Fruit fly (Drosophila melanogaster): ENCODE results near the gene Tom40.

Gene Tom40

DNA sequence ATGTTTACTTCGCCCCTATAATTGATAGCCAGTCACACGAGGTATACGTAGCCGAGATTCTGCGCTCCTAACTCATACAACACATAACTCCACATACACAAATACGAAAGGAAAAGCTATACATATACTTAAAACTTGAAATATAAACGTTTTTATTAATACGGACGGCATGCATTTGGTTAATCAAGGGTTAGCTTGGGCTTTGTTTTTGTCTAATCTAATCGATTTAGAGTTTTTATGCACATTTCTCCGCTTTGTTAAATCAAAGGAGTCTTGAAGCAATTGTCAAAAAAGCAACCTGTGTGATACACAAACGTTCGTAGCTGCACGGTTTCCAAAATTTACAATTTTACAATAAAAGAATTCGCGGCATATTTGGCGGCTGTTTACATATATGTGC lies at the start of gene Tom40:
Gene Tom40, plus strand, starts transcription at position 301 of the 400 bp plus-strand sequence.
- TF ChIP-seq fd59A (GFP tag; optimal IDR thresholded peaks at IDR 0.05) (no peak), CG4318 (GFP tag; optimal IDR thresholded peaks at IDR 0.05) (no peak), fkh (GFP tag; optimal IDR thresholded peaks at IDR 0.05) (no peak), svp (GFP tag) (no peak), Eip78C (GFP tag) (no peak)

DNA sequence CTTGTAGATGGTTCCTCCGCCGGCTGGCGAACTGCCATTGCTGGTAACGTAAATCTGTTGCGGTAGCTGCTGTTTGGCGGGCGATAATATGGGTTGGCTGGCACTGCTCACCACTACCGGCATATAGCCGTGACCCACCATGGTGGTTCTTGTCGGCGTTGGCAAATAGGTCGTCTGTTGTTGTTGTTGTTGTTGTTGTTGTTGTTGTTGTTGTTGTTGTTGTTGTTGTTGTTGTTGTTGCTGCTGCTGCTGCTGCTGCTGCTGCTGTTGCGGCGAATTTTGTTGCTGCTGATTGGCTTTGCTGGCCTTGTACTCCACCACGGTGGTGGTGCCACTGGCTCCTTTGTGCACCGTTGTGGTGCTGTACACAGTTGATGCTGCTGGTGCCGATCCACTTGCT lies 47.8 kb upstream of the Tom40 start:
- no peak for TF ChIP-seq Smox (GFP tag; optimal IDR thresholded peaks at IDR 0.05)
- TF ChIP-seq CG7368 (GFP tag; optimal IDR thresholded peaks at IDR 0.05): no peak
- TF ChIP-seq CG10631 (GFP tag; optimal IDR thresholded peaks at IDR 0.05): no peak
- no peak for TF ChIP-seq Sox102F (GFP tag; optimal IDR thresholded peaks at IDR 0.05)
- no peak for TF ChIP-seq CG32006 (GFP tag; optimal IDR thresholded peaks at IDR 0.05)
- TF ChIP-seq CG16779 (tag; optimal IDR thresholded peaks at IDR 0.05): no peak
- no peak for TF ChIP-seq CG11762 (GFP tag; optimal IDR thresholded peaks at IDR 0.05; ENCODE audit: insufficient read depth)
- TF ChIP-seq Hr39 (GFP tag; optimal IDR thresholded peaks at IDR 0.05): no peak

DNA sequence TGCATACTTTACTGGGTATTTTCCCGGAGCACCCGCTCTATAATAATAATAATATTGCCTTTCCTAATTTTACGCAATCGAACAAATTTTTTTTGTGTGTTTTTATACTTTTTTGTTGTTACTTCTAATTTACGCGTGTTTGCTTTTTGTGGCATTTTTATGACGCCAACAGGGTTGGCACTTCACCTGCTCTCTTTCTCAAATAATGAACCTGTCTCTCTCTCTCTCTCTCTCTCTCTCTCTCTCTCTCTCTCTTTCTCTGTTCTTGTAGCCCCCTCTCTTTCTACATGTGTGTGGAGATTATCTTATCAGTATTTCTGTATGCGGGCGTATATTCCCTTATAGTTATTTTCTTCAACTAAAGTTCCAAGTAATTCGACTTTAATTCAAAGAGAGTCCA lies 46.0 kb upstream of the Tom40 start:
- TF ChIP-seq CG9139 (GFP tag; optimal IDR thresholded peaks at IDR 0.05): no peak
- no peak for TF ChIP-seq fd85E (GFP tag; optimal IDR thresholded peaks at IDR 0.05)
- TF ChIP-seq CG6276 (GFP tag; optimal IDR thresholded peaks at IDR 0.05): no peak
- TF ChIP-seq Hr38 (GFP tag; optimal IDR thresholded peaks at IDR 0.05): no peak
- TF ChIP-seq Sox14 (GFP tag; optimal IDR thresholded peaks at IDR 0.05): peak; percentile 38
- no peak for TF ChIP-seq Gug (GFP tag; IDR thresholded peaks at IDR 0.05)
- peak; percentile 25 for TF ChIP-seq Eip78C (GFP tag)
- TF ChIP-seq Hr39 (GFP tag; optimal IDR thresholded peaks at IDR 0.05): no peak
- TF ChIP-seq spab (GFP tag; optimal IDR thresholded peaks at IDR 0.05): no peak
- TF ChIP-seq net (GFP tag; optimal IDR thresholded peaks at IDR 0.05): no peak
- peak; percentile 94 for TF ChIP-seq fkh (GFP tag; optimal IDR thresholded peaks at IDR 0.05)
- TF ChIP-seq lz (GFP tag; optimal IDR thresholded peaks at IDR 0.05): no peak
- TF ChIP-seq CG10631 (GFP tag; optimal IDR thresholded peaks at IDR 0.05): no peak
- no peak for TF ChIP-seq dsx (GFP tag; optimal IDR thresholded peaks at IDR 0.05; ENCODE audit: poor library complexity, severe bottlenecking)
- TF ChIP-seq Ets21C (GFP tag; optimal IDR thresholded peaks at IDR 0.05): no peak
- TF ChIP-seq CG10669 (GFP tag; optimal IDR thresholded peaks at IDR 0.05): no peak
- TF ChIP-seq vri (GFP tag; optimal IDR thresholded peaks at IDR 0.05): peak; percentile 44
- no peak for TF ChIP-seq CG32006 (GFP tag; optimal IDR thresholded peaks at IDR 0.05)
- TF ChIP-seq esn (GFP tag; optimal IDR thresholded peaks at IDR 0.05): peak; percentile 26
- TF ChIP-seq CG8119 (GFP tag; IDR thresholded peaks at IDR 0.05): peak; percentile 20; the same call in 1 of the 3 replicates
- no peak for TF ChIP-seq CG34406 (GFP tag; optimal IDR thresholded peaks at IDR 0.05)

dm6 chrX:7691221-7691914 lies 45.3 kb upstream of the Tom40 start:
- TF ChIP-seq Eip93F (GFP tag; optimal IDR thresholded peaks at IDR 0.05) (peak; percentile 12), achi (GFP tag; optimal IDR thresholded peaks at IDR 0.05) (peak; percentile 6), Sox15 (GFP tag; optimal IDR thresholded peaks at IDR 0.05) (peak; percentile 34), CG3919 (GFP tag; optimal IDR thresholded peaks at IDR 0.05) (no peak), CG34406 (GFP tag; optimal IDR thresholded peaks at IDR 0.05) (peak; percentile 37), CG11294 (GFP tag; IDR thresholded peaks at IDR 0.05) (peak; percentile 60), CG6854 (GFP tag; optimal IDR thresholded peaks at IDR 0.05) (no peak), Eip78C (GFP tag) (peak; percentile 49), Gug (GFP tag; IDR thresholded peaks at IDR 0.05) (peak; percentile 24; the same call in 1 of the 2 replicates), fd85E (GFP tag; optimal IDR thresholded peaks at IDR 0.05) (no peak), CG11902 (GFP tag; optimal IDR thresholded peaks at IDR 0.05) (peak; percentile 48), CG8632 (GFP tag; optimal IDR thresholded peaks at IDR 0.05) (peak; percentile 4), Blimp-1 (GFP tag; optimal IDR thresholded peaks at IDR 0.05) (no peak), vri (GFP tag; optimal IDR thresholded peaks at IDR 0.05) (no peak), CG6163 (GFP tag; IDR thresholded peaks at IDR 0.05) (peak; percentile 62; the same call in 2 of the 3 replicates), CG15336 (GFP tag; IDR thresholded peaks at IDR 0.05) (peak; percentile 36), OdsH (GFP tag; optimal IDR thresholded peaks at IDR 0.05) (peak; percentile 31)
